Fruit fly (Drosophila melanogaster): ENCODE measurements around the gene Gasp.

dm6 chr3R:6098320-6098719 is 2.4 kb downstream of the Gasp start:
- no peak for TF ChIP-seq CTCF (optimal IDR thresholded peaks at IDR 0.05)
- no peak for TF ChIP-seq CG8478 (optimal IDR thresholded peaks at IDR 0.05)
